Fruit fly (Drosophila melanogaster) whole organism, pupa: ENCODE data around the gene RPA1.

Experiments used
- CG10348 ChIP-seq: fragments of 200-800 bp; sonication (Bioruptor generic); IDR thresholded peaks from 2 replicates; pipeline ENCODE4 v1.3.6; 2022; ENCODE audit warnings: missing biosample characterization, missing genetic modification characterization
- CG12605 ChIP-seq: fragments of 200-800 bp; sonication (Bioruptor generic); IDR thresholded peaks from 2 replicates; pipeline ENCODE4 v1.3.6; 2022; ENCODE audit warnings: missing biosample characterization, missing genetic modification characterization
- CG13204 ChIP-seq: fragments of 200-800 bp; sonication (Bioruptor generic); optimal IDR thresholded peaks from 2 replicates; lab custom pipeline; 2018; ENCODE audit warnings: missing biosample characterization, mild to moderate bottlenecking, missing genetic modification characterization, moderate library complexity
- CG14655 ChIP-seq: fragments of 200-800 bp; sonication (Bioruptor generic); optimal IDR thresholded peaks from 3 replicates; lab custom pipeline; 2017; ENCODE audit warnings: mild to moderate bottlenecking, missing biosample characterization, missing genetic modification reagents, missing genetic modification characterization
- CG15710 ChIP-seq: fragments of 200-800 bp; sonication (Bioruptor generic); optimal IDR thresholded peaks from 2 replicates; lab custom pipeline; 2018; ENCODE audit warnings: missing biosample characterization, mild to moderate bottlenecking, missing genetic modification characterization, moderate library complexity
- CG17806 ChIP-seq: fragments of 200-800 bp; sonication (Bioruptor generic); optimal IDR thresholded peaks from 2 replicates; lab custom pipeline; 2018; ENCODE audit warnings: missing biosample characterization, mild to moderate bottlenecking, missing genetic modification characterization, moderate library complexity
- CG32121 ChIP-seq: fragments of 200-800 bp; sonication (Bioruptor generic); IDR thresholded peaks from 2 replicates; pipeline ENCODE4 v1.3.6; 2022; ENCODE audit warnings: missing biosample characterization, missing genetic modification characterization
- CG34367 ChIP-seq: fragments of 200-800 bp; sonication (Bioruptor generic); optimal IDR thresholded peaks from 2 replicates; lab custom pipeline; 2018; ENCODE audit warnings: missing biosample characterization, mild to moderate bottlenecking, missing genetic modification characterization
- CG4496 ChIP-seq: fragments of 200-800 bp; sonication (Bioruptor generic); IDR thresholded peaks from 3 replicates; pipeline ENCODE4 v1.3.6; 2022; ENCODE audit warnings: missing biosample characterization, missing genetic modification characterization
- CG8301 ChIP-seq: fragments of 200-800 bp; sonication (Bioruptor generic); optimal IDR thresholded peaks from 2 replicates; lab custom pipeline; 2018; ENCODE audit warnings: missing biosample characterization, mild to moderate bottlenecking, missing genetic modification characterization
- CG9948 ChIP-seq: fragments of 200-800 bp; sonication (Bioruptor generic); optimal IDR thresholded peaks from 2 replicates; lab custom pipeline; 2018; ENCODE audit warnings: missing biosample characterization, mild to moderate bottlenecking, missing genetic modification characterization, moderate library complexity
- D1 ChIP-seq: fragments of 200-800 bp; sonication (Bioruptor generic); optimal IDR thresholded peaks from 2 replicates; lab custom pipeline; 2018; ENCODE audit warnings: missing biosample characterization, mild to moderate bottlenecking, missing genetic modification characterization, moderate library complexity
- EcR ChIP-seq: fragments of 200-800 bp; sonication (Bioruptor generic); optimal IDR thresholded peaks from 3 replicates; lab custom pipeline; 2019; ENCODE audit warnings: missing biosample characterization, missing genetic modification characterization, mild to moderate bottlenecking, moderate library complexity, missing genetic modification reagents
- Ets98B ChIP-seq: fragments of 200-800 bp; sonication (Bioruptor generic); IDR thresholded peaks from 2 replicates; pipeline ENCODE4 v1.3.6; 2022; ENCODE audit warnings: missing biosample characterization, missing genetic modification characterization
- Pif1A ChIP-seq: fragments of 200-800 bp; sonication (Bioruptor generic); optimal IDR thresholded peaks from 3 replicates; lab custom pipeline; 2016; ENCODE audit warnings: missing biosample characterization, missing genetic modification characterization
- Pif1B ChIP-seq: fragments of 200-800 bp; sonication (Bioruptor generic); optimal IDR thresholded peaks from 3 replicates; lab custom pipeline; 2016; ENCODE audit warnings: missing biosample characterization, missing genetic modification characterization
- Snoo ChIP-seq: fragments of 200-800 bp; sonication (Bioruptor generic); optimal IDR thresholded peaks from 3 replicates; lab custom pipeline; 2017; ENCODE audit warnings: missing biosample characterization, mild to moderate bottlenecking, missing genetic modification characterization, inconsistent platforms
- fd96Ca ChIP-seq: fragments of 200-800 bp; sonication (Bioruptor generic); IDR thresholded peaks from 3 replicates; pipeline ENCODE4 v1.3.6; 2022; ENCODE audit warnings: missing biosample characterization, missing genetic modification characterization
- gl ChIP-seq: fragments of 200-800 bp; sonication (Bioruptor generic); optimal IDR thresholded peaks from 2 replicates; lab custom pipeline; 2018; ENCODE audit warnings: missing biosample characterization, mild to moderate bottlenecking, missing genetic modification characterization
- rn ChIP-seq: fragments of 200-800 bp; sonication (Bioruptor generic); IDR thresholded peaks from 2 replicates; pipeline ENCODE4 v1.3.6; 2022; ENCODE audit warnings: missing biosample characterization, missing genetic modification characterization

Gene RPA1

DNA sequence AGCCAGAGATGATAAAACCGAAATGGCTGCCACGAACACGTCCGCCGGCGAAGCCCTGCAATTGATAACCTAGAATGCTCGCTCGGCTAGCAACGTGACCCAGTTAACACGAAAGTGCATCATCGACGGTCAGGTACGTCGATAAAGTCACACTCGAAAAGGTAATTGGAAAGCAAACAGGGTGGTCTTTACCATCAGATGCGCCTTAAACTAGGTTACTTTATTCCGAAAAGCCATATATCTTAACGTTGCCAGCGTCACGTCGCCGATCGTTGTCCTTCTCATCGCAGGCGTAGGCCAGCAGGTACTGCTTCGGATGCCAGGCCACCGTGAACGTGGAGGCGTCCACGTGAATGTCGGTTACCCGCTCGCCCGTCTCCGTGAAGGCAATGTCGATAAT is 43.0 kb upstream of the RPA1 start:
- TF ChIP-seq CG13204 (GFP tag; lab: Kevin White, UChicago) (no peak), CG10348 (GFP tag; lab: Robert Waterston, UW) (no peak), CG12605 (GFP tag; lab: Robert Waterston, UW) (no peak), CG15710 (tag; lab: Kevin White, UChicago) (no peak), CG4496 (no peak), gl (no peak), CG34367 (tag; lab: Kevin White, UChicago) (no peak), Pif1A (GFP tag; lab: Kevin White, UChicago) (no peak), EcR (GFP tag; lab: Kevin White, UChicago) (no peak), CG32121 (GFP tag; lab: Robert Waterston, UW) (no peak), fd96Ca (GFP tag; lab: Robert Waterston, UW) (no peak), Ets98B (no peak), Snoo (tag; lab: Kevin White, UChicago) (no peak), CG8301 (no peak)

- no peak for TF ChIP-seq rn (GFP tag; lab: Robert Waterston, UW)
- TF ChIP-seq gl, result no peak
- TF ChIP-seq Pif1A (GFP tag; lab: Kevin White, UChicago), result no peak
- TF ChIP-seq CG17806 (tag; lab: Kevin White, UChicago), result no peak
- TF ChIP-seq CG32121 (GFP tag; lab: Robert Waterston, UW), result no peak
- no peak for TF ChIP-seq Snoo (tag; lab: Kevin White, UChicago)
- no peak for TF ChIP-seq CG34367 (tag; lab: Kevin White, UChicago)
- TF ChIP-seq CG10348 (GFP tag; lab: Robert Waterston, UW), result no peak
- no peak for TF ChIP-seq CG4496
- no peak for TF ChIP-seq EcR (GFP tag; lab: Kevin White, UChicago)
- TF ChIP-seq CG15710 (tag; lab: Kevin White, UChicago), result no peak
- no peak for TF ChIP-seq CG13204 (GFP tag; lab: Kevin White, UChicago)
Measured at dm6 chr3R:8306927-8307261, 42.6 kb upstream of the RPA1 start.

- no peak for TF ChIP-seq CG15710 (tag; lab: Kevin White, UChicago)
- TF ChIP-seq CG4496, result no peak
- TF ChIP-seq EcR (GFP tag; lab: Kevin White, UChicago), result no peak
- no peak for TF ChIP-seq rn (GFP tag; lab: Robert Waterston, UW)
- no peak for TF ChIP-seq CG9948 (tag; lab: Kevin White, UChicago)
- no peak for TF ChIP-seq Pif1A (GFP tag; lab: Kevin White, UChicago)
Measured at dm6 chr3R:8306188-8306926, 42.1 kb upstream of the RPA1 start.

DNA sequence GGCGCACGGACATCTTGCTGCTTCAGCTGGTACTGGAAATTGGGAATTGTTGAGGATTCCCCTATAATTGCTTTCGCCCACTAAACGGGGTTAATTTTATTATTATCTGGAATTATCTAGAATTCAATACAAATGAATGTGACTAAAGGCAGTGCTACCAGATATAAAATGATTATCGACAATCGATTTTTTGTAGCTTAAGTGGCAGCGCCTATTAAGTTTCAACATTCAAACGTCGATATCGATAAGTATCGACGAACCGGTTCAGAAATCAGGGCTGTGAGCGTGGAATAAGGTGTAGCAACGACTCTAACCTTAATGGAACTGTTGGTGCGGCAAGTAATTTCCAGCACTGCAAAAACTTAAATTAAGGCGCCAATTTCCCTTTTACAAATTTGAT is 40.9 kb upstream of the RPA1 start, which contains the start of gene Sgt1:
TSS of gene Sgt1 (minus strand) at position 165 of the 400 bp plus-strand sequence.
- no peak for TF ChIP-seq CG10348 (GFP tag; lab: Robert Waterston, UW)
- 0 out of 2 replicates have a peak, but pooled peaks have one; percentile 11 for TF ChIP-seq CG32121 (GFP tag; lab: Robert Waterston, UW)
- no peak for TF ChIP-seq Snoo (tag; lab: Kevin White, UChicago)
- TF ChIP-seq fd96Ca (GFP tag; lab: Robert Waterston, UW), result no peak
- no peak for TF ChIP-seq CG34367 (tag; lab: Kevin White, UChicago)
- no peak for TF ChIP-seq EcR (GFP tag; lab: Kevin White, UChicago)
- TF ChIP-seq CG14655 (GFP tag; lab: Kevin White, UChicago), result no peak
- TF ChIP-seq Pif1B (GFP tag; lab: Kevin White, UChicago), result no peak

DNA sequence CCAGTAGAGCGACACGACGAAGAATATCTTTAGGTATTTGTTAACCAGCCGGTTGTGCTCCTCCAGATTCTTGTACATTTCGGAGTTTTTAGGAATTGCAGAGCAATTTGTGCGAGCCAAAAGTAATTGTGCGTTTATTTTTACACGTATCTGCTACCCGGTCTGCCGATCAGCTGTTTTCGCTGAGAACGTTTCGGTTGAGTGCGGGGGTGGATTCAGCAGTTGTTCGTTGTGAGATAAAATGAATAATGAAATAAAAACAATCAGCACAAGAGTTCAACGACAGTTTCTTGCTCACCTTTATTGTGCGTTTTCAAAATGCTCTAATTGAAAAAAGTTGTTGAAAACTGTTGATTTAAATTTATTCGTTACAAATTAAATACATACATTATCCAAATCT is 39.6 kb upstream of the RPA1 start, which contains the start of gene nac:
TSS of gene nac (minus strand) at position 176 of the 400 bp plus-strand sequence.
- no peak for TF ChIP-seq CG9948 (tag; lab: Kevin White, UChicago)
- TF ChIP-seq Ets98B, result peak; percentile 7; the same call in 1 of the 2 replicates
- peak; percentile 37 for TF ChIP-seq D1 (tag; lab: Kevin White, UChicago)
- TF ChIP-seq fd96Ca (GFP tag; lab: Robert Waterston, UW), result no peak
- TF ChIP-seq EcR (GFP tag; lab: Kevin White, UChicago), result peak; percentile 25
- peak; percentile 32; the same call in 1 of the 2 replicates for TF ChIP-seq CG32121 (GFP tag; lab: Robert Waterston, UW)
- TF ChIP-seq rn (GFP tag; lab: Robert Waterston, UW), result no peak
- TF ChIP-seq Pif1B (GFP tag; lab: Kevin White, UChicago), result no peak
- TF ChIP-seq, all 21 proteins: peak for 4

DNA sequence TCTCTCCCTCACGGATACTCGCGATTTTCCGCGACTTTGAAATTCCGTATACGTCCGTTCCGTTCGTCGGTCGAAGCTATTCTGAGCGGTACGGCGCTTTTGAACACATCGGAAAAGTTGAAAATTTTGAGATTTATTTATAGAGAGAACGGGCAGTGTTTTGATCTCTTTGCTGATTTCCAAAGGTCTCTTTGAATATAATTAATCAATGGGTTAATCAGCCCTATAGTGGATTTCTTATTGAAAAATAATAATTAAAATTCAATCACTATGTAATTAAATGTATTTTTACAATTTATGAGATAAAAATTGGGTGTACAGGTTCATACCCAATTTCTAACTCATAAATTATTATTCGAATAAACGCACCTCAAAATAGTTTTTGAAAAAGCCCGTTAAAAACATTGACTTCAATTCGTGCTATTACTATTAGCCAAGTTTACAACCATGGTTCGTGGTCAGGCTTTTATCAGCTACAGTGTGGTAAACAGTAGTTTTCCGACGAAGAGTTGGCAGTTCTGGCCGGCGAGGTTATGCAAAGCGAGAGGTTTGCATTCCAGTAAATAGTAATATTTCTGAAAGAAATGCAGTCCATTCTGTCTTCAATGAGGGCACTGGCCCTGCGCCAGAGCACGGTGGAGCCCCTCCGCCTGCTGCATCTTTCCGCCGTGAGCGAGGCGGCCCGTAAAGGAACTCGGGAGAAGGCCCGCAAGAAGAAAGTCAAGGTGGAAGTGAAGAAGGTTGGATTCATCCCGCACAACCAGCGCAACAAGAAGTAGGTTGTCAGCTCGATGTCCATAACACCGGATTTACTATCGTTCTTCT is 36.9 kb upstream of the RPA1 start, which contains the start of the genes CG9626 and mRpL1:
TSS of gene CG9626 (minus strand) at position 51 of the 825 bp plus-strand sequence.
TSS of gene mRpL1 (plus strand) at position 513 of the 825 bp plus-strand sequence.
- TF ChIP-seq CG17806 (tag; lab: Kevin White, UChicago), result no peak
- no peak for TF ChIP-seq Pif1A (GFP tag; lab: Kevin White, UChicago)
- TF ChIP-seq CG13204 (GFP tag; lab: Kevin White, UChicago), result no peak
- no peak for TF ChIP-seq fd96Ca (GFP tag; lab: Robert Waterston, UW)
- TF ChIP-seq CG4496, result peak; percentile 53; the same call in 2 of the 3 replicates
- TF ChIP-seq Snoo (tag; lab: Kevin White, UChicago), result no peak
- TF ChIP-seq EcR (GFP tag; lab: Kevin White, UChicago), result no peak
